Fruit fly (Drosophila melanogaster): Measurements from ENCODE around the gene Or24a.

Or24a gene

DNA sequence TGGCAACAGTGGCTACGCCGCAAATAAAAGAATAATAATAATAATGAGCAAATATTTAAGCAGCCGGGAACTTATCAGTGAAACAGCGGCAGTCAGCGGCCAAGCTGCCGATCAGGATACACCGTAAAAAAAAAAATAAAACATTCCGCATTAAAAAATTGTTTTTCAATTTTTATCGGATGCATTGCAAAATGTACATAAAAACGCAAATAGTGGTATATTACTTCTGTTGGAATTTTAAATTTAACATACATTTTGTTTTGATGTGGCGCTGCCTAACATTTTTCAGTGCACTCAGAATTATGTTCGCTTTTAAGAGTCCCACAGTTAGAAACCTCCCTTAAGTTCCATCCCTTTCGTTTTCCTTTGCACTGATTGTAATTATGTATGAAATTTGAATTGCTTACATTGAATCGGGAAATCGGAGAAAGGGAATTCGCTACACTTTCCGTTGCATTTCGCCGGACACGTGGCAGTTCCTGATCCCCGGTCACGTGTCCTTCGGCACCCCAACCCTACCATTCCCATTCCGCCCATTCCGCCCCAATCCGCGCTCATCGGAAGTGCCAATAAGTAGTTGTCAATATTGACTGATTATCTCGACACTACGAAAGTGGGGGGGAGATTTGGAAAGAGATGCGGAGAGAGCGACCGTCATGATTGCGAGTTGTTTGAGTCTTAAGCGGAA, 46.8 kb downstream of the Or24a start (continued):
- TF ChIP-seq CG15269 (tag; optimal IDR thresholded peaks at IDR 0.05) (peak; percentile 78), pnt (GFP tag; optimal IDR thresholded peaks at IDR 0.05) (peak; percentile 77), Hr39 (optimal IDR thresholded peaks at IDR 0.05) (no peak), Usf (GFP tag; optimal IDR thresholded peaks at IDR 0.05) (peak; percentile 23), esg (GFP tag; conservative IDR thresholded peaks at IDR 0.05) (peak; percentile 69), rib (GFP tag; IDR thresholded peaks at IDR 0.05) (no peak), CG6272 (GFP tag; IDR thresholded peaks at IDR 0.05) (peak; percentile 76), CG4617 (GFP tag; optimal IDR thresholded peaks at IDR 0.05; ENCODE audit: borderline replicate concordance) (peak; percentile 28), zfh2 (GFP tag; optimal IDR thresholded peaks at IDR 0.05) (no peak), D (optimal IDR thresholded peaks at IDR 0.05) (no peak), D (GFP tag; optimal IDR thresholded peaks at IDR 0.05) (peak; percentile 84), CG13775 (GFP tag; optimal IDR thresholded peaks at IDR 0.05) (peak; percentile 76), CG2678 (tag; optimal IDR thresholded peaks at IDR 0.05) (peak; percentile 89), gcm (GFP tag; optimal IDR thresholded peaks at IDR 0.05) (peak; percentile 78), CHES-1-like (GFP tag; optimal IDR thresholded peaks at IDR 0.05) (peak; percentile 75), lab (GFP tag; optimal IDR thresholded peaks at IDR 0.05) (peak; percentile 88), pita (GFP tag; optimal IDR thresholded peaks at IDR 0.05) (no peak), dmrt11E (tag; optimal IDR thresholded peaks at IDR 0.05) (peak; percentile 93), CG11560 (tag; IDR thresholded peaks at IDR 0.05) (no peak), CG15601 (tag; optimal IDR thresholded peaks at IDR 0.05) (peak; percentile 84), nom (GFP tag; optimal IDR thresholded peaks at IDR 0.05) (peak; percentile 7), Nf-YA (GFP tag; IDR thresholded peaks at IDR 0.05) (peak; percentile 65), CG13123 (GFP tag; optimal IDR thresholded peaks at IDR 0.05) (peak; percentile 48), Rx (GFP tag; IDR thresholded peaks at IDR 0.05) (peak; percentile 79), CG12155 (GFP tag; optimal IDR thresholded peaks at IDR 0.05) (peak; percentile 65), CG11398 (GFP tag; optimal IDR thresholded peaks at IDR 0.05) (peak; percentile 54), sens-2 (GFP tag; IDR thresholded peaks at IDR 0.05) (peak; percentile 84), wor (GFP tag; IDR thresholded peaks at IDR 0.05) (peak; percentile 47), CG17568 (GFP tag; optimal IDR thresholded peaks at IDR 0.05) (peak; percentile 59), odd (GFP tag; optimal IDR thresholded peaks at IDR 0.05) (peak; percentile 53), CG17186 (GFP tag; optimal IDR thresholded peaks at IDR 0.05) (peak; percentile 35), CG6765 (GFP tag; optimal IDR thresholded peaks at IDR 0.05) (peak; percentile 26), unc-4 (GFP tag; IDR thresholded peaks at IDR 0.05; ENCODE audit: partially characterized antibody) (no peak), HLHmδ (GFP tag; optimal IDR thresholded peaks at IDR 0.05) (peak; percentile 67), CG11695 (GFP tag; IDR thresholded peaks at IDR 0.05) (peak; percentile 84), CG8359 (GFP tag; optimal IDR thresholded peaks at IDR 0.05; ENCODE audit: borderline replicate concordance) (peak; percentile 51), CG12659 (GFP tag; optimal IDR thresholded peaks at IDR 0.05) (peak; percentile 53), CG9817 (tag; optimal IDR thresholded peaks at IDR 0.05) (peak; percentile 58), hth (optimal IDR thresholded peaks at IDR 0.05) (no peak), H15 (GFP tag; IDR thresholded peaks at IDR 0.05) (peak; percentile 84), dm (GFP tag; optimal IDR thresholded peaks at IDR 0.05) (peak; percentile 48), CG12744 (GFP tag; optimal IDR thresholded peaks at IDR 0.05) (peak; percentile 25), usp (GFP tag; optimal IDR thresholded peaks at IDR 0.05) (no peak), CG10274 (GFP tag; optimal IDR thresholded peaks at IDR 0.05) (peak; percentile 67), tll (GFP tag; optimal IDR thresholded peaks at IDR 0.05) (no peak), Asciz (GFP tag; optimal IDR thresholded peaks at IDR 0.05) (peak; percentile 73), Aef1 (GFP tag; IDR thresholded peaks at IDR 0.05) (peak; percentile 50; the same call in 2 of the 3 replicates), dati (GFP tag; IDR thresholded peaks at IDR 0.05) (peak; percentile 58), CG31224 (GFP tag; IDR thresholded peaks at IDR 0.05) (peak; percentile 55), Dad (GFP tag; optimal IDR thresholded peaks at IDR 0.05) (peak; percentile 69)
